Worm (Caenorhabditis elegans) whole organism, midembryonic: ENCODE results near the gene F36A4.2.

Experiments
- T22C8.4 ChIP-seq: fragments of 200-800 bp; sonication (Bioruptor generic); IDR thresholded peaks from 2 replicates; pipeline ENCODE4 v1.3.6; 2022; ENCODE audit warnings: missing genetic modification characterization, missing compliant biosample characterization
- cog-1 ChIP-seq: sonication (generic microtip); optimal IDR thresholded peaks from 2 replicates; lab custom pipeline; 2016; ENCODE audit warnings: missing genetic modification characterization, missing compliant biosample characterization
- flt-1 ChIP-seq: fragments of 200-800 bp; sonication (Bioruptor generic); IDR thresholded peaks from 2 replicates; pipeline ENCODE4 v1.3.6; 2022; ENCODE audit warnings: missing genetic modification characterization, missing compliant biosample characterization
- klf-2 ChIP-seq: fragments of 200-800 bp; sonication (Bioruptor generic); conservative IDR thresholded peaks from 2 replicates; pipeline ENCODE4 v1.3.6; 2022; ENCODE audit warnings: missing genetic modification reagents, missing genetic modification characterization, missing compliant biosample characterization
- med-1 ChIP-seq: sonication (generic microtip); optimal IDR thresholded peaks from 2 replicates; lab custom pipeline; 2017; ENCODE audit warnings: missing genetic modification characterization, mild to moderate bottlenecking, missing compliant biosample characterization, antibody characterized with exemption, missing genetic modification reagents; ENCODE audit not compliant: insufficient read depth
- ref-1 ChIP-seq: fragments of 200-800 bp; sonication (Bioruptor generic); conservative IDR thresholded peaks from 2 replicates; pipeline ENCODE4 v1.3.6; 2022; ENCODE audit warnings: missing genetic modification reagents, missing genetic modification characterization, missing compliant biosample characterization
- tab-1 ChIP-seq: fragments of 200-800 bp; sonication (Bioruptor generic); IDR thresholded peaks from 2 replicates; pipeline ENCODE4 v1.3.6; 2022; ENCODE audit warnings: missing genetic modification characterization, missing compliant biosample characterization
- ztf-23 ChIP-seq: fragments of 200-800 bp; sonication (Bioruptor generic); IDR thresholded peaks from 2 replicates; pipeline ENCODE4 v1.3.6; 2022; ENCODE audit warnings: missing genetic modification reagents, missing genetic modification characterization, missing compliant biosample characterization
- ztf-29 ChIP-seq: fragments of 200-800 bp; sonication (Bioruptor generic); IDR thresholded peaks from 2 replicates; pipeline ENCODE4 v1.3.6; 2022; ENCODE audit warnings: missing genetic modification reagents, missing genetic modification characterization, missing compliant biosample characterization

Gene F36A4.2

ce11 chrIV:4277694-4278093, 6.7 kb downstream of the F36A4.2 start, which contains the start of gene nhr-78:
Gene nhr-78, minus strand, starts transcription at chrIV:4277875.
- no peak for TF ChIP-seq ref-1 (GFP tag; lab: Robert Waterston, UW)
- no peak for TF ChIP-seq tab-1
- TF ChIP-seq ztf-23, result no peak
- no peak for TF ChIP-seq klf-2 (GFP tag; lab: Robert Waterston, UW)
- TF ChIP-seq ztf-29 (GFP tag; lab: Robert Waterston, UW), result no peak
- TF ChIP-seq med-1 (GFP tag; lab: Kevin White, UChicago), result no peak
- no peak for TF ChIP-seq T22C8.4
- TF ChIP-seq flt-1 (GFP tag; lab: Robert Waterston, UW), result no peak
- no peak for TF ChIP-seq cog-1 (tag; lab: Kevin White, UChicago)

ce11 chrIV:4284020-4284419, 13.0 kb downstream of the F36A4.2 start, which contains the start of gene F15E6.6:
Gene F15E6.6, minus strand, starts transcription at chrIV:4284120.
- TF ChIP-seq ztf-29 (GFP tag; lab: Robert Waterston, UW), result no peak
- no peak for TF ChIP-seq klf-2 (GFP tag; lab: Robert Waterston, UW)
- no peak for TF ChIP-seq T22C8.4
- TF ChIP-seq flt-1 (GFP tag; lab: Robert Waterston, UW), result no peak

- TF ChIP-seq T22C8.4, result no peak
- no peak for TF ChIP-seq ztf-29 (GFP tag; lab: Robert Waterston, UW)
Observed at ce11 chrIV:4284989-4285388, 14.0 kb downstream of the F36A4.2 start.

ce11 chrIV:4288332-4288731, 17.3 kb downstream of the F36A4.2 start, which contains the start of gene srv-4:
Gene srv-4, minus strand, starts transcription at chrIV:4288432.
- TF ChIP-seq klf-2 (GFP tag; lab: Robert Waterston, UW) (no peak), flt-1 (GFP tag; lab: Robert Waterston, UW) (no peak), T22C8.4 (no peak), ztf-23 (no peak), cog-1 (tag; lab: Kevin White, UChicago) (no peak), ref-1 (GFP tag; lab: Robert Waterston, UW) (no peak), ztf-29 (GFP tag; lab: Robert Waterston, UW) (no peak), tab-1 (no peak), med-1 (GFP tag; lab: Kevin White, UChicago) (no peak)

- TF ChIP-seq klf-2 (GFP tag; lab: Robert Waterston, UW) (no peak), ref-1 (GFP tag; lab: Robert Waterston, UW) (no peak), ztf-29 (GFP tag; lab: Robert Waterston, UW) (no peak), T22C8.4 (no peak), med-1 (GFP tag; lab: Kevin White, UChicago) (no peak), cog-1 (tag; lab: Kevin White, UChicago) (no peak), ztf-23 (no peak), tab-1 (no peak), flt-1 (GFP tag; lab: Robert Waterston, UW) (no peak)
Observed at ce11 chrIV:4289267-4289666, 18.2 kb downstream of the F36A4.2 start, which contains the start of gene F15E6.5. Gene F15E6.5, plus strand, starts transcription at chrIV:4289567.

- no peak for TF ChIP-seq klf-2 (GFP tag; lab: Robert Waterston, UW)
Observed at ce11 chrIV:4290472-4290871, 19.4 kb downstream of the F36A4.2 start, which contains the start of gene dct-7. Gene dct-7, minus strand, starts transcription at chrIV:4290572.

ce11 chrIV:4291174-4291573, 20.1 kb downstream of the F36A4.2 start, which contains the start of gene F15E6.4:
Gene F15E6.4, plus strand, starts transcription at chrIV:4291474.
- TF ChIP-seq flt-1 (GFP tag; lab: Robert Waterston, UW) (no peak), klf-2 (GFP tag; lab: Robert Waterston, UW) (no peak), ztf-23 (no peak), ref-1 (GFP tag; lab: Robert Waterston, UW) (no peak), cog-1 (tag; lab: Kevin White, UChicago) (no peak), ztf-29 (GFP tag; lab: Robert Waterston, UW) (no peak), T22C8.4 (no peak), tab-1 (no peak), med-1 (GFP tag; lab: Kevin White, UChicago) (no peak)

- no peak for TF ChIP-seq T22C8.4
- TF ChIP-seq med-1 (GFP tag; lab: Kevin White, UChicago), result no peak
- no peak for TF ChIP-seq cog-1 (tag; lab: Kevin White, UChicago)
- no peak for TF ChIP-seq ztf-23
- no peak for TF ChIP-seq tab-1
- TF ChIP-seq flt-1 (GFP tag; lab: Robert Waterston, UW), result no peak
- TF ChIP-seq ref-1 (GFP tag; lab: Robert Waterston, UW), result no peak
- TF ChIP-seq ztf-29 (GFP tag; lab: Robert Waterston, UW), result no peak
- no peak for TF ChIP-seq klf-2 (GFP tag; lab: Robert Waterston, UW)
Observed at ce11 chrIV:4292569-4292968, 21.5 kb downstream of the F36A4.2 start, which contains the start of gene F15E6.10. Gene F15E6.10, plus strand, starts transcription at chrIV:4292869.

- no peak for TF ChIP-seq ztf-29 (GFP tag; lab: Robert Waterston, UW)
- no peak for TF ChIP-seq tab-1
- TF ChIP-seq ztf-23, result no peak
- no peak for TF ChIP-seq med-1 (GFP tag; lab: Kevin White, UChicago)
- no peak for TF ChIP-seq klf-2 (GFP tag; lab: Robert Waterston, UW)
- TF ChIP-seq flt-1 (GFP tag; lab: Robert Waterston, UW), result no peak
- TF ChIP-seq ref-1 (GFP tag; lab: Robert Waterston, UW), result no peak
- TF ChIP-seq T22C8.4, result no peak
- no peak for TF ChIP-seq cog-1 (tag; lab: Kevin White, UChicago)
Observed at ce11 chrIV:4294552-4294951, 23.5 kb downstream of the F36A4.2 start, which contains the start of gene F15E6.3. Gene F15E6.3, plus strand, starts transcription at chrIV:4294895.

ce11 chrIV:4298983-4299382, 28.0 kb downstream of the F36A4.2 start, which contains the start of gene F15E6.9:
Gene F15E6.9, minus strand, starts transcription at chrIV:4299083.
- no peak for TF ChIP-seq T22C8.4
- no peak for TF ChIP-seq cog-1 (tag; lab: Kevin White, UChicago)
- no peak for TF ChIP-seq med-1 (GFP tag; lab: Kevin White, UChicago)
- TF ChIP-seq ref-1 (GFP tag; lab: Robert Waterston, UW), result no peak
- TF ChIP-seq flt-1 (GFP tag; lab: Robert Waterston, UW), result no peak
- no peak for TF ChIP-seq tab-1
- no peak for TF ChIP-seq ztf-29 (GFP tag; lab: Robert Waterston, UW)
- no peak for TF ChIP-seq klf-2 (GFP tag; lab: Robert Waterston, UW)
- no peak for TF ChIP-seq ztf-23
